Worm (Caenorhabditis elegans): Measurements from ENCODE around the gene ttr-44.

ttr-44 gene

ce11 chrV:13565197-13565596 lies 34.7 kb upstream of the ttr-44 start (continued):
- TF ChIP-seq pha-4 (GFP tag; IDR thresholded peaks at IDR 0.05) (peak; percentile 66), pha-4 (tag; optimal IDR thresholded peaks at IDR 0.05) (peak; percentile 3), hlh-11 (tag; optimal IDR thresholded peaks at IDR 0.05) (peak; percentile 97), lin-38 (GFP tag; IDR thresholded peaks at IDR 0.05) (peak; percentile 95), lin-39 (tag; optimal IDR thresholded peaks at IDR 0.05) (no peak), ZK546.5 (tag; optimal IDR thresholded peaks at IDR 0.05) (no peak), daf-12 (tag; optimal IDR thresholded peaks at IDR 0.05) (no peak), nhr-77 (tag; optimal IDR thresholded peaks at IDR 0.05) (peak; percentile 89), ctbp-1 (GFP tag; IDR thresholded peaks at IDR 0.05) (0 out of 2 replicates have a peak, but pooled peaks have one; percentile 48), F37D6.2 (tag; optimal IDR thresholded peaks at IDR 0.05) (no peak), attf-4 (tag; optimal IDR thresholded peaks at IDR 0.05) (no peak), nhr-111 (GFP tag; optimal IDR thresholded peaks at IDR 0.05) (no peak), nhr-48 (tag; optimal IDR thresholded peaks at IDR 0.05) (peak; percentile 93), spr-1 (tag; optimal IDR thresholded peaks at IDR 0.05) (peak; percentile 69), R02D3.7 (tag; optimal IDR thresholded peaks at IDR 0.05) (no peak), daf-19 (GFP tag; conservative IDR thresholded peaks at IDR 0.05) (no peak), fkh-10 (GFP tag; optimal IDR thresholded peaks at IDR 0.05) (peak; percentile 53)

ce11 chrV:13563841-13564240 lies 33.3 kb upstream of the ttr-44 start, which contains the start of gene grl-17:
grl-17 (minus strand) TSS chrV:13563941.
- TF ChIP-seq dmd-9 (GFP tag; IDR thresholded peaks at IDR 0.05), result no peak
- peak in 1 of 2 experiments; percentile 87 for TF ChIP-seq unc-62 (GFP tag; optimal IDR thresholded peaks at IDR 0.05 in 1 of 2)
- no peak for TF ChIP-seq unc-62 (tag; optimal IDR thresholded peaks at IDR 0.05)

ce11 chrV:13562748-13563147 lies 32.2 kb upstream of the ttr-44 start:
- TF ChIP-seq rbr-2 (tag; optimal IDR thresholded peaks at IDR 0.05), result no peak
- TF ChIP-seq set-16 (GFP tag; IDR thresholded peaks at IDR 0.05), result peak; percentile 90

- no peak for TF ChIP-seq dmd-6 (GFP tag; IDR thresholded peaks at IDR 0.05)
- TF ChIP-seq saeg-2 (GFP tag; IDR thresholded peaks at IDR 0.05), result no peak
- peak; percentile 19 for TF ChIP-seq unc-130 (GFP tag; optimal IDR thresholded peaks at IDR 0.05)
Observed at ce11 chrV:13559978-13560377, 29.4 kb upstream of the ttr-44 start, which contains the start of gene C56A3.8. C56A3.8 (plus strand) TSS chrV:13560278.

ce11 chrV:13556746-13557145 lies 26.2 kb upstream of the ttr-44 start, which contains the start of gene cav-2:
cav-2 (plus strand) TSS chrV:13557104.
- TF ChIP-seq mes-2 (tag; optimal IDR thresholded peaks at IDR 0.05; ENCODE audit: poor library complexity, severe bottlenecking), result peak; percentile 99
- TF ChIP-seq lin-38 (GFP tag; IDR thresholded peaks at IDR 0.05), result peak; percentile 84
- peak; percentile 81 for TF ChIP-seq tra-1 (GFP tag; IDR thresholded peaks at IDR 0.05)
- TF ChIP-seq daf-8 (GFP tag; IDR thresholded peaks at IDR 0.05), result no peak
- TF ChIP-seq lim-7 (GFP tag; IDR thresholded peaks at IDR 0.05), result no peak
- TF ChIP-seq nhr-237 (tag; optimal IDR thresholded peaks at IDR 0.05), result no peak
- no peak for TF ChIP-seq cey-2 (tag; optimal IDR thresholded peaks at IDR 0.05; ENCODE audit: borderline replicate concordance, insufficient read depth)
- peak; percentile 21 for TF ChIP-seq mxl-3 (GFP tag; optimal IDR thresholded peaks at IDR 0.05)
- no peak for TF ChIP-seq unc-39 (tag; optimal IDR thresholded peaks at IDR 0.05)
- no peak for TF ChIP-seq lir-3 (tag; optimal IDR thresholded peaks at IDR 0.05)
- no peak for TF ChIP-seq ama-1 (optimal IDR thresholded peaks at IDR 0.05)
- TF ChIP-seq lin-1 (GFP tag; IDR thresholded peaks at IDR 0.05), result peak; percentile 81
- TF ChIP-seq ZK337.2 (GFP tag; IDR thresholded peaks at IDR 0.05), result peak; percentile 87
- TF ChIP-seq mdl-1 (tag; optimal IDR thresholded peaks at IDR 0.05), result peak in 1 of 2 experiments; percentile 54
- TF ChIP-seq gei-8 (GFP tag; optimal IDR thresholded peaks at IDR 0.05), result peak; percentile 70
- TF ChIP-seq Y5F2A.4 (GFP tag; optimal IDR thresholded peaks at IDR 0.05), result no peak
- TF ChIP-seq spr-1 (tag; optimal IDR thresholded peaks at IDR 0.05), result no peak
- TF ChIP-seq ztf-11 (tag; optimal IDR thresholded peaks at IDR 0.05), result no peak
- TF ChIP-seq nhr-10 (tag; optimal IDR thresholded peaks at IDR 0.05), result no peak
- TF ChIP-seq lin-29 (GFP tag; IDR thresholded peaks at IDR 0.05), result no peak
- TF ChIP-seq F10B5.3 (tag; optimal IDR thresholded peaks at IDR 0.05), result no peak
- TF ChIP-seq nhr-77 (tag; optimal IDR thresholded peaks at IDR 0.05), result peak; percentile 40
- TF ChIP-seq lin-13 (GFP tag; optimal IDR thresholded peaks at IDR 0.05), result no peak
- TF ChIP-seq mdt-29 (GFP tag; IDR thresholded peaks at IDR 0.05), result peak; percentile 58; the same call in 1 of the 2 replicates

All from whole organism, L4 larva.